Worm (Caenorhabditis elegans) whole organism, L4/young adult: ENCODE measurements around the gene bath-19.

Experiments
- dao-5 ChIP-seq: sonication (generic microtip); optimal IDR thresholded peaks from 2 replicates; lab custom pipeline; 2016; ENCODE audit warnings: missing genotype, missing genetic modification characterization, moderate library complexity, missing compliant biosample characterization
- him-1 ChIP-seq: sonication (generic microtip); optimal IDR thresholded peaks from 2 replicates; lab custom pipeline; 2016; ENCODE audit warnings: missing genotype, missing genetic modification reagents, missing genetic modification characterization, missing compliant biosample characterization

- no peak for TF ChIP-seq dao-5 (tag; lab: Kevin White, UChicago)
- TF ChIP-seq him-1 (tag; lab: Kevin White, UChicago), result no peak
Observed at ce11 chrII:2039288-2039687, at the start of gene bath-19.
